Fruit fly (Drosophila melanogaster) whole organism, prepupa: ENCODE data around the gene Pbgs.
A peak's percentile ranks its signal among the peaks of the same experiment; 100 is the strongest.

Source experiments
- Blimp-1 ChIP-seq: fragments of 200-800 bp; sonication (Bioruptor generic); optimal IDR thresholded peaks from 3 replicates; lab custom pipeline; 2017; ENCODE audit warnings: missing biosample characterization, missing genetic modification characterization, mild to moderate bottlenecking, moderate library complexity, missing genetic modification reagents
- CG10669 ChIP-seq: fragments of 200-800 bp; sonication (Bioruptor generic); optimal IDR thresholded peaks from 3 replicates; lab custom pipeline; 2018; ENCODE audit warnings: missing biosample characterization, mild to moderate bottlenecking, missing genetic modification characterization, moderate library complexity
- CG11762 ChIP-seq: fragments of 200-800 bp; sonication (Bioruptor generic); optimal IDR thresholded peaks from 3 replicates; lab custom pipeline; 2016; ENCODE audit warnings: missing biosample characterization, missing genetic modification characterization; ENCODE audit not compliant: insufficient read depth
- CG11902 ChIP-seq: fragments of 200-800 bp; sonication (Bioruptor generic); optimal IDR thresholded peaks from 3 replicates; lab custom pipeline; 2016; ENCODE audit warnings: missing biosample characterization, missing genetic modification characterization
- CG15336 ChIP-seq: fragments of 200-800 bp; sonication (Bioruptor generic); IDR thresholded peaks from 2 replicates; pipeline ENCODE4 v1.3.6; 2022; ENCODE audit warnings: missing biosample characterization, missing genetic modification characterization
- CG1621 ChIP-seq: fragments of 200-800 bp; sonication (Bioruptor generic); optimal IDR thresholded peaks from 3 replicates; lab custom pipeline; 2018; ENCODE audit warnings: missing biosample characterization, mild to moderate bottlenecking, missing genetic modification characterization
- CG16779 ChIP-seq: fragments of 200-800 bp; sonication (Bioruptor generic); optimal IDR thresholded peaks from 3 replicates; lab custom pipeline; 2017; ENCODE audit warnings: missing biosample characterization, mild to moderate bottlenecking, missing genetic modification characterization
- CG3919 ChIP-seq: fragments of 200-800 bp; sonication (Bioruptor generic); optimal IDR thresholded peaks from 3 replicates; lab custom pipeline; 2016; ENCODE audit warnings: missing biosample characterization, missing genetic modification characterization
- CG4318 ChIP-seq: fragments of 200-800 bp; sonication (Bioruptor generic); optimal IDR thresholded peaks from 3 replicates; lab custom pipeline; 2017; ENCODE audit warnings: missing biosample characterization, mild to moderate bottlenecking, missing genetic modification characterization
- CG6163 ChIP-seq: fragments of 200-800 bp; sonication (Bioruptor generic); IDR thresholded peaks from 3 replicates; pipeline ENCODE4 v1.3.6; 2022; ENCODE audit warnings: missing biosample characterization, missing genetic modification characterization
- CG6276 ChIP-seq: fragments of 200-800 bp; sonication (Bioruptor generic); optimal IDR thresholded peaks from 2 replicates; lab custom pipeline; 2017; ENCODE audit warnings: missing biosample characterization, mild to moderate bottlenecking, missing genetic modification characterization
- CG6792 ChIP-seq: fragments of 200-800 bp; sonication (Bioruptor generic); optimal IDR thresholded peaks from 3 replicates; lab custom pipeline; 2016; ENCODE audit warnings: missing biosample characterization, missing genetic modification characterization
- CG6808 ChIP-seq: fragments of 200-800 bp; sonication (Bioruptor generic); optimal IDR thresholded peaks from 3 replicates; lab custom pipeline; 2017; ENCODE audit warnings: missing biosample characterization, missing genetic modification characterization, mild to moderate bottlenecking, moderate library complexity, missing genetic modification reagents
- CG6854 ChIP-seq: fragments of 200-800 bp; sonication (Bioruptor generic); optimal IDR thresholded peaks from 2 replicates; lab custom pipeline; 2017; ENCODE audit warnings: missing biosample characterization, mild to moderate bottlenecking, missing genetic modification characterization
- CG8119 ChIP-seq: fragments of 200-800 bp; sonication (Bioruptor generic); IDR thresholded peaks from 3 replicates; pipeline ENCODE4 v1.3.6; 2022; ENCODE audit warnings: missing biosample characterization, missing genetic modification characterization
- CG8319 ChIP-seq: fragments of 200-800 bp; sonication (Bioruptor generic); optimal IDR thresholded peaks from 3 replicates; lab custom pipeline; 2016; ENCODE audit warnings: missing biosample characterization, missing genetic modification characterization
- Eip75B ChIP-seq: fragments of 200-800 bp; sonication (Bioruptor generic); optimal IDR thresholded peaks from 3 replicates; lab custom pipeline; 2016; ENCODE audit warnings: missing biosample characterization, missing genetic modification characterization
- Eip93F ChIP-seq: fragments of 200-800 bp; sonication (Bioruptor generic); optimal IDR thresholded peaks from 2 replicates; lab custom pipeline; 2016; ENCODE audit warnings: missing biosample characterization, mild to moderate bottlenecking, missing genetic modification characterization
- Ets21C ChIP-seq: fragments of 200-800 bp; sonication (Bioruptor generic); optimal IDR thresholded peaks from 3 replicates; lab custom pipeline; 2016; ENCODE audit warnings: missing biosample characterization, missing genetic modification characterization
- Ets96B ChIP-seq: fragments of 200-800 bp; optimal IDR thresholded peaks from 2 replicates; lab custom pipeline; 2019; ENCODE audit warnings: missing biosample characterization, mild to moderate bottlenecking, missing genetic modification characterization, moderate library complexity
- Hr38 ChIP-seq: sonication (Bioruptor generic); optimal IDR thresholded peaks from 2 replicates; lab custom pipeline; 2016; ENCODE audit warnings: missing biosample characterization, missing genetic modification characterization
- Hr39 ChIP-seq: fragments of 200-800 bp; sonication (Bioruptor generic); optimal IDR thresholded peaks from 2 replicates; lab custom pipeline; 2016; ENCODE audit warnings: missing biosample characterization, missing genetic modification characterization
- Hr4 ChIP-seq: fragments of 200-800 bp; sonication (Bioruptor generic); optimal IDR thresholded peaks from 3 replicates; lab custom pipeline; 2016; ENCODE audit warnings: missing biosample characterization, missing genetic modification characterization
- Lpt ChIP-seq: fragments of 200-800 bp; sonication (Bioruptor generic); optimal IDR thresholded peaks from 3 replicates; lab custom pipeline; 2016; ENCODE audit warnings: missing biosample characterization, missing genetic modification characterization
- Met ChIP-seq: fragments of 200-800 bp; sonication (Bioruptor generic); optimal IDR thresholded peaks from 3 replicates; lab custom pipeline; 2016; ENCODE audit warnings: missing biosample characterization, missing genetic modification characterization
- Sox102F ChIP-seq: fragments of 200-800 bp; sonication (Bioruptor generic); optimal IDR thresholded peaks from 2 replicates; lab custom pipeline; 2016; ENCODE audit warnings: missing biosample characterization, mild to moderate bottlenecking, missing genetic modification characterization
- Sox14 ChIP-seq: fragments of 200-800 bp; sonication (Bioruptor generic); optimal IDR thresholded peaks from 3 replicates; lab custom pipeline; 2016; ENCODE audit warnings: missing biosample characterization, missing genetic modification characterization
- cyc ChIP-seq: fragments of 200-800 bp; sonication (Bioruptor generic); optimal IDR thresholded peaks from 3 replicates; lab custom pipeline; 2016; ENCODE audit warnings: missing biosample characterization, missing genetic modification characterization
- dsx ChIP-seq: fragments of 200-800 bp; optimal IDR thresholded peaks from 3 replicates; lab custom pipeline; 2019; ENCODE audit warnings: missing biosample characterization, mild to moderate bottlenecking, missing genetic modification characterization, moderate library complexity; ENCODE audit not compliant: poor library complexity, severe bottlenecking
- esn ChIP-seq: fragments of 200-800 bp; sonication (Bioruptor generic); optimal IDR thresholded peaks from 2 replicates; lab custom pipeline; 2016; ENCODE audit warnings: missing biosample characterization, mild to moderate bottlenecking, missing genetic modification characterization, moderate library complexity
- fd59A ChIP-seq: fragments of 200-800 bp; sonication (Bioruptor generic); optimal IDR thresholded peaks from 2 replicates; lab custom pipeline; 2017; ENCODE audit warnings: missing biosample characterization, mild to moderate bottlenecking, missing genetic modification characterization, missing genetic modification reagents
- fd85E ChIP-seq: fragments of 200-800 bp; sonication (Bioruptor generic); optimal IDR thresholded peaks from 3 replicates; lab custom pipeline; 2016; ENCODE audit warnings: missing biosample characterization, missing genetic modification characterization
- fkh ChIP-seq: fragments of 200-800 bp; sonication (Bioruptor generic); optimal IDR thresholded peaks from 3 replicates; lab custom pipeline; 2017; ENCODE audit warnings: missing biosample characterization, mild to moderate bottlenecking, missing genetic modification characterization, moderate library complexity
- lz ChIP-seq: fragments of 200-800 bp; sonication (Bioruptor generic); optimal IDR thresholded peaks from 3 replicates; lab custom pipeline; 2016; ENCODE audit warnings: missing biosample characterization, missing genetic modification characterization
- net ChIP-seq: fragments of 200-800 bp; sonication (Bioruptor generic); optimal IDR thresholded peaks from 3 replicates; lab custom pipeline; 2016; ENCODE audit warnings: missing biosample characterization, missing genetic modification characterization
- pdm3 ChIP-seq: fragments of 200-800 bp; sonication (Bioruptor generic); optimal IDR thresholded peaks from 3 replicates; lab custom pipeline; 2016; ENCODE audit warnings: missing biosample characterization, missing genetic modification characterization
- salr ChIP-seq, 2 experiments: fragments of 200-800 bp; sonication (Bioruptor generic); optimal IDR thresholded peaks; 3 replicates each; lab custom pipeline; 2016 to 2018; ENCODE audit warnings: missing biosample characterization in 2 of 2, missing genetic modification characterization in 2 of 2, mild to moderate bottlenecking in 1 of 2
- spab ChIP-seq: fragments of 200-800 bp; sonication (Bioruptor generic); optimal IDR thresholded peaks from 2 replicates; lab custom pipeline; 2017; ENCODE audit warnings: missing biosample characterization, mild to moderate bottlenecking, missing genetic modification characterization, missing genetic modification reagents
- ss ChIP-seq, 2 experiments: fragments of 200-800 bp; sonication (Bioruptor generic); optimal IDR thresholded peaks; 2 replicates in 1 of 2; 3 replicates in 1 of 2; lab custom pipeline; 2017 to 2018; ENCODE audit warnings: mild to moderate bottlenecking in 2 of 2, missing biosample characterization in 2 of 2, missing genetic modification characterization in 2 of 2, moderate library complexity in 1 of 2
- topi ChIP-seq: fragments of 200-800 bp; sonication (Bioruptor generic); optimal IDR thresholded peaks from 3 replicates; lab custom pipeline; 2016; ENCODE audit warnings: missing biosample characterization, missing genetic modification characterization
- vri ChIP-seq: fragments of 200-800 bp; sonication (Bioruptor generic); optimal IDR thresholded peaks from 3 replicates; lab custom pipeline; 2016; ENCODE audit warnings: missing biosample characterization, mild to moderate bottlenecking, missing genetic modification characterization

The Pbgs gene

dm6 chr3L:12275572-12276042 is 4.5 kb upstream of the Pbgs start (continued):
- no peak for TF ChIP-seq topi (GFP tag; lab: Kevin White, UChicago)
- TF ChIP-seq Hr4 (GFP tag; lab: Kevin White, UChicago), result peak; percentile 29
- no peak for TF ChIP-seq CG16779 (tag; lab: Kevin White, UChicago)
- TF ChIP-seq CG6792 (GFP tag; lab: Kevin White, UChicago), result peak; percentile 23
- no peak for TF ChIP-seq Sox14
- TF ChIP-seq CG1621 (tag; lab: Kevin White, UChicago), result no peak
- no peak for TF ChIP-seq cyc (GFP tag; lab: Kevin White, UChicago)
- TF ChIP-seq ss (GFP tag; optimal IDR thresholded peaks at IDR 0.05; lab: Kevin White, UChicago), result no peak
- no peak for TF ChIP-seq CG6854 (GFP tag; lab: Kevin White, UChicago)
- no peak for TF ChIP-seq Hr38 (GFP tag; lab: Kevin White, UChicago)
- no peak for TF ChIP-seq Hr39
- TF ChIP-seq CG4318 (GFP tag; lab: Kevin White, UChicago), result no peak
- no peak for TF ChIP-seq fkh (GFP tag; lab: Kevin White, UChicago)
- no peak for TF ChIP-seq pdm3 (GFP tag; lab: Kevin White, UChicago)
- no peak for TF ChIP-seq fd59A (GFP tag; lab: Kevin White, UChicago)
- no peak; the same call in 1 of the 2 replicates for TF ChIP-seq CG15336
- peak; percentile 3 for TF ChIP-seq CG6808 (GFP tag; lab: Kevin White, UChicago)
- TF ChIP-seq Eip93F (GFP tag; lab: Kevin White, UChicago), result no peak
- TF ChIP-seq Ets96B (tag; lab: Kevin White, UChicago), result peak; percentile 54
- peak; percentile 59 for TF ChIP-seq net (GFP tag; lab: Kevin White, UChicago)
- TF ChIP-seq Lpt, result peak; percentile 20
- TF ChIP-seq salr (GFP tag; optimal IDR thresholded peaks at IDR 0.05; lab: Kevin White, UChicago), result peak in 1 of 2 experiments; percentile 61
- TF ChIP-seq CG11902 (GFP tag; lab: Kevin White, UChicago), result no peak
- peak; percentile 22 for TF ChIP-seq Met
- peak; percentile 46 for TF ChIP-seq CG6276 (GFP tag; lab: Kevin White, UChicago)
- no peak for TF ChIP-seq CG11762 (GFP tag; lab: Kevin White, UChicago)
- TF ChIP-seq Blimp-1 (GFP tag; lab: Kevin White, UChicago), result no peak
- no peak for TF ChIP-seq fd85E
- TF ChIP-seq CG8119 (GFP tag; lab: Robert Waterston, UW), result peak; percentile 78
- no peak for TF ChIP-seq dsx
- TF ChIP-seq lz (GFP tag; lab: Kevin White, UChicago), result no peak
- TF ChIP-seq, all 60 proteins: peak for 27

dm6 chr3L:12269867-12270266 is 1.3 kb downstream of the Pbgs start:
- TF ChIP-seq CG3919 (GFP tag; lab: Kevin White, UChicago), result no peak
- no peak for TF ChIP-seq cyc (GFP tag; lab: Kevin White, UChicago)
- no peak for TF ChIP-seq Eip75B
- no peak for TF ChIP-seq net (GFP tag; lab: Kevin White, UChicago)
- TF ChIP-seq spab (GFP tag; lab: Kevin White, UChicago), result no peak
- TF ChIP-seq CG6163 (GFP tag; lab: Robert Waterston, UW), result no peak
- no peak for TF ChIP-seq topi (GFP tag; lab: Kevin White, UChicago)
- no peak for TF ChIP-seq CG4318 (GFP tag; lab: Kevin White, UChicago)
- TF ChIP-seq CG15336, result peak; percentile 68
- TF ChIP-seq pdm3 (GFP tag; lab: Kevin White, UChicago), result no peak
- TF ChIP-seq CG16779 (tag; lab: Kevin White, UChicago), result no peak
- TF ChIP-seq vri (GFP tag; lab: Kevin White, UChicago), result peak; percentile 56
- no peak for TF ChIP-seq CG10669
- no peak for TF ChIP-seq lz (GFP tag; lab: Kevin White, UChicago)
- no peak for TF ChIP-seq Hr4 (GFP tag; lab: Kevin White, UChicago)
- no peak for TF ChIP-seq Sox102F (GFP tag; lab: Kevin White, UChicago)
- TF ChIP-seq fd59A (GFP tag; lab: Kevin White, UChicago), result no peak
- no peak for TF ChIP-seq Ets21C (GFP tag; lab: Kevin White, UChicago)
- no peak for TF ChIP-seq CG6854 (GFP tag; lab: Kevin White, UChicago)
- peak; percentile 32 for TF ChIP-seq esn (GFP tag; lab: Kevin White, UChicago)
- no peak for TF ChIP-seq Lpt
- no peak for TF ChIP-seq CG8319 (GFP tag; lab: Kevin White, UChicago)
- no peak for TF ChIP-seq CG6792 (GFP tag; lab: Kevin White, UChicago)
- TF ChIP-seq Met, result peak; percentile 7
